Fruit fly (Drosophila melanogaster): Measurements from ENCODE around the gene CG15473.

CG15473 gene

dm6 chrX:4630836-4631235, 23.5 kb downstream of the CG15473 start, which contains the start of gene Alms1b:
Gene Alms1b, minus strand, starts transcription at chrX:4630936.
- TF ChIP-seq CTCF (optimal IDR thresholded peaks at IDR 0.05) (no peak), CG8478 (optimal IDR thresholded peaks at IDR 0.05) (no peak)

dm6 chrX:4627160-4627559, 27.1 kb downstream of the CG15473 start:
- no peak for TF ChIP-seq CG8478 (optimal IDR thresholded peaks at IDR 0.05)
- TF ChIP-seq CTCF (optimal IDR thresholded peaks at IDR 0.05): no peak

- TF ChIP-seq CTCF (optimal IDR thresholded peaks at IDR 0.05) (no peak), CG8478 (optimal IDR thresholded peaks at IDR 0.05) (no peak)
These were observed 35.4 kb downstream of the CG15473 start for dm6 chrX:4618869-4619268.

- no peak for TF ChIP-seq CG8478 (optimal IDR thresholded peaks at IDR 0.05)
- TF ChIP-seq CTCF (optimal IDR thresholded peaks at IDR 0.05): no peak
These were observed 37.2 kb downstream of the CG15473 start, which contains the start of gene peb for dm6 chrX:4616865-4617669. Gene peb, plus strand, starts transcription at chrX:4617564.

dm6 chrX:4615684-4616292, 38.5 kb downstream of the CG15473 start:
- TF ChIP-seq CG8478 (optimal IDR thresholded peaks at IDR 0.05) (no peak), CTCF (optimal IDR thresholded peaks at IDR 0.05) (no peak)

- TF ChIP-seq CG8478 (optimal IDR thresholded peaks at IDR 0.05) (no peak), CTCF (optimal IDR thresholded peaks at IDR 0.05) (no peak)
These were observed 39.4 kb downstream of the CG15473 start for dm6 chrX:4614945-4615344.

- TF ChIP-seq CG8478 (optimal IDR thresholded peaks at IDR 0.05) (no peak), CTCF (optimal IDR thresholded peaks at IDR 0.05) (no peak)
These were observed 40.0 kb downstream of the CG15473 start for dm6 chrX:4614325-4614724.

- no peak for TF ChIP-seq CTCF (optimal IDR thresholded peaks at IDR 0.05)
- no peak for TF ChIP-seq CG8478 (optimal IDR thresholded peaks at IDR 0.05)
These were observed 40.7 kb downstream of the CG15473 start for dm6 chrX:4613613-4614012.

- no peak for TF ChIP-seq CG8478 (optimal IDR thresholded peaks at IDR 0.05)
- no peak for TF ChIP-seq CTCF (optimal IDR thresholded peaks at IDR 0.05)
These were observed 41.8 kb downstream of the CG15473 start for dm6 chrX:4612454-4612853.

- TF ChIP-seq CTCF (optimal IDR thresholded peaks at IDR 0.05) (no peak), CG8478 (optimal IDR thresholded peaks at IDR 0.05) (no peak)
These were observed 43.8 kb downstream of the CG15473 start for dm6 chrX:4610481-4610880.

- TF ChIP-seq CG8478 (optimal IDR thresholded peaks at IDR 0.05) (no peak), CTCF (optimal IDR thresholded peaks at IDR 0.05) (no peak)
These were observed 44.6 kb downstream of the CG15473 start for dm6 chrX:4609737-4610136.

dm6 chrX:4606447-4606846, 47.9 kb downstream of the CG15473 start:
- no peak for TF ChIP-seq CTCF (optimal IDR thresholded peaks at IDR 0.05)
- no peak for TF ChIP-seq CG8478 (optimal IDR thresholded peaks at IDR 0.05)

dm6 chrX:4605313-4605712, 49.0 kb downstream of the CG15473 start:
- TF ChIP-seq CTCF (optimal IDR thresholded peaks at IDR 0.05) (no peak), CG8478 (optimal IDR thresholded peaks at IDR 0.05) (no peak)

dm6 chrX:4604553-4604952, 49.7 kb downstream of the CG15473 start:
- TF ChIP-seq CG8478 (optimal IDR thresholded peaks at IDR 0.05): no peak

dm6 chrX:4604107-4604506, 50.2 kb downstream of the CG15473 start:
- no peak for TF ChIP-seq CG8478 (optimal IDR thresholded peaks at IDR 0.05)
- TF ChIP-seq CTCF (optimal IDR thresholded peaks at IDR 0.05): no peak
